Worm (Caenorhabditis elegans) whole organism, midembryonic: ENCODE results near the gene str-250.

Experiments
- T22C8.4 ChIP-seq: fragments of 200-800 bp; sonication (Bioruptor generic); IDR thresholded peaks from 2 replicates; pipeline ENCODE4 v1.3.6; 2022; ENCODE audit warnings: missing genetic modification characterization, missing compliant biosample characterization
- cog-1 ChIP-seq: sonication (generic microtip); optimal IDR thresholded peaks from 2 replicates; lab custom pipeline; 2016; ENCODE audit warnings: missing genetic modification characterization, missing compliant biosample characterization
- flt-1 ChIP-seq: fragments of 200-800 bp; sonication (Bioruptor generic); IDR thresholded peaks from 2 replicates; pipeline ENCODE4 v1.3.6; 2022; ENCODE audit warnings: missing genetic modification characterization, missing compliant biosample characterization
- klf-2 ChIP-seq: fragments of 200-800 bp; sonication (Bioruptor generic); conservative IDR thresholded peaks from 2 replicates; pipeline ENCODE4 v1.3.6; 2022; ENCODE audit warnings: missing genetic modification reagents, missing genetic modification characterization, missing compliant biosample characterization
- med-1 ChIP-seq: sonication (generic microtip); optimal IDR thresholded peaks from 2 replicates; lab custom pipeline; 2017; ENCODE audit warnings: missing genetic modification characterization, mild to moderate bottlenecking, missing compliant biosample characterization, antibody characterized with exemption, missing genetic modification reagents; ENCODE audit not compliant: insufficient read depth
- ref-1 ChIP-seq: fragments of 200-800 bp; sonication (Bioruptor generic); conservative IDR thresholded peaks from 2 replicates; pipeline ENCODE4 v1.3.6; 2022; ENCODE audit warnings: missing genetic modification reagents, missing genetic modification characterization, missing compliant biosample characterization
- tab-1 ChIP-seq: fragments of 200-800 bp; sonication (Bioruptor generic); IDR thresholded peaks from 2 replicates; pipeline ENCODE4 v1.3.6; 2022; ENCODE audit warnings: missing genetic modification characterization, missing compliant biosample characterization
- ztf-23 ChIP-seq: fragments of 200-800 bp; sonication (Bioruptor generic); IDR thresholded peaks from 2 replicates; pipeline ENCODE4 v1.3.6; 2022; ENCODE audit warnings: missing genetic modification reagents, missing genetic modification characterization, missing compliant biosample characterization
- ztf-29 ChIP-seq: fragments of 200-800 bp; sonication (Bioruptor generic); IDR thresholded peaks from 2 replicates; pipeline ENCODE4 v1.3.6; 2022; ENCODE audit warnings: missing genetic modification reagents, missing genetic modification characterization, missing compliant biosample characterization

The str-250 gene

ce11 chrV:13887358-13887757, 31.1 kb upstream of the str-250 start, which contains the start of gene srsx-19:
srsx-19 (plus strand) TSS chrV:13887658.
- TF ChIP-seq ref-1 (GFP tag; lab: Robert Waterston, UW) = no peak
- TF ChIP-seq T22C8.4 (GFP tag; lab: Robert Waterston, UW) = no peak
- no peak for TF ChIP-seq cog-1 (tag; lab: Kevin White, UChicago)
- no peak for TF ChIP-seq ztf-23 (GFP tag; lab: Robert Waterston, UW)
- no peak for TF ChIP-seq ztf-29
- TF ChIP-seq med-1 (GFP tag; lab: Kevin White, UChicago) = no peak
- no peak for TF ChIP-seq klf-2 (GFP tag; lab: Robert Waterston, UW)
- TF ChIP-seq tab-1 (GFP tag; lab: Robert Waterston, UW) = no peak
- TF ChIP-seq flt-1 (GFP tag; lab: Robert Waterston, UW) = no peak

DNA sequence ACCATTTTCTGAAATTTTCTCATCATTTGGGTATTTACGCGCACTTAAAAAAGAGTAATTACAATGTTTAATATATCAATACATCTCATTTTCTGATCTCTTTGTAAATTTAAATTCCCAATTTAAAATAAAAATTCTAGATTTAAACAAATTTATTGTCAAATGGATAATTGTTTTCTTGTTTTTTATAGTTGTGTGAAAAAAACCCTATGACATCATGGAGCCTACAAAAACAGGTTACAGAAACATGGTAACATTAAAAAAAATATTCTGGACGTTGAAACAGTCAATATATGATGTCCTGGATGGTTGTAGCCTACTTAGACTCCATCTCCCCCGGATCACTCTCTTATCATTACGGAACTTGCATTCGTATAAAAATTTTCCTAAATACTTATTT, 28.9 kb upstream of the str-250 start, which contains the start of gene spp-12:
Gene spp-12, plus strand, starts transcription at position 301 of the 400 bp plus-strand sequence.
- no peak for TF ChIP-seq ztf-23 (GFP tag; lab: Robert Waterston, UW)

DNA sequence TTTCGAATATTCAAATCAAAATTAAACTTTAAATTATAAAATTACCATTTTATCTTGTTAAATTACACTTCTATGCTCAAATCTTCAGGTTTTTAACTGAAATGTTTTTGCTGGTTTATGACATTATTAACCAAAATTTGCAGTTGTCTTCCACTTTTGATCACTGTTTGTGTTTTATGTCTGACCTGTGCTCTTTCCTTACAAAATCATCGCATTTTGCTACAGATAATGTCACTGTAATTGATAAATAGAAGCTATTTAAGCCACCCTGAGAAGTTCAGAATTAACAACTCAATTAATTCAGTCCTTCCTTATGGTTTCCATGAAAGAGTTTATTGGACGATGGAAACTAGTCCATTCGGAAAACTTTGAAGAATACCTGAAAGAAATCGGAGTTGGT, 28.0 kb upstream of the str-250 start, which contains the start of gene lbp-8:
Gene lbp-8, plus strand, starts transcription at position 301 of the 400 bp plus-strand sequence.
- TF ChIP-seq cog-1 (tag; lab: Kevin White, UChicago) (no peak), ref-1 (GFP tag; lab: Robert Waterston, UW) (no peak), ztf-23 (GFP tag; lab: Robert Waterston, UW) (no peak), klf-2 (GFP tag; lab: Robert Waterston, UW) (no peak), med-1 (GFP tag; lab: Kevin White, UChicago) (no peak), flt-1 (GFP tag; lab: Robert Waterston, UW) (no peak), ztf-29 (no peak), tab-1 (GFP tag; lab: Robert Waterston, UW) (no peak), T22C8.4 (GFP tag; lab: Robert Waterston, UW) (no peak)

DNA sequence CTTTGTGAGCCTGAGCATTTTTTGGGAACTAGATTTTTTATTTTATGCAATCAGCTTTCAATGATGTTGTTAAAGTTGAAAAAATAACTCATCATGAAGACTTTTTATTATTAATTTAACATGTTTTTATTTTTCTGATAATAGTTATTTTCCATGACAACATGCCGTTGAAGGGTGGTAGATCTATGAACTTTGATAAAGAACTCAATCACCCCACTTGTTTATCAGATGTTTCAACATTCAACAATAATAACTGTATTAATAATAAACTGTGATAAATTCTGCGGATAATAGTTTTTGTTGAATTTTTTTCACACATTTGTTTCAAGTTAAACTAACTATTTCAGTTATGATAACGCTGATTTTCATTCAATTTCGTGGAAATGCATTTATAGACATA, 27.0 kb upstream of the str-250 start:
- TF ChIP-seq med-1 (GFP tag; lab: Kevin White, UChicago) (no peak), ztf-23 (GFP tag; lab: Robert Waterston, UW) (no peak), tab-1 (GFP tag; lab: Robert Waterston, UW) (no peak), klf-2 (GFP tag; lab: Robert Waterston, UW) (no peak), cog-1 (tag; lab: Kevin White, UChicago) (no peak), T22C8.4 (GFP tag; lab: Robert Waterston, UW) (no peak), ref-1 (GFP tag; lab: Robert Waterston, UW) (no peak), ztf-29 (no peak), flt-1 (GFP tag; lab: Robert Waterston, UW) (no peak)

ce11 chrV:13892457-13893375, 25.7 kb upstream of the str-250 start, which contains the start of gene sptl-3:
sptl-3 (plus strand) TSS chrV:13893325.
- TF ChIP-seq ztf-23 (GFP tag; lab: Robert Waterston, UW) = no peak
- TF ChIP-seq med-1 (GFP tag; lab: Kevin White, UChicago) = no peak
- no peak for TF ChIP-seq flt-1 (GFP tag; lab: Robert Waterston, UW)
- TF ChIP-seq cog-1 (tag; lab: Kevin White, UChicago) = no peak
- TF ChIP-seq tab-1 (GFP tag; lab: Robert Waterston, UW) = no peak
- no peak for TF ChIP-seq ref-1 (GFP tag; lab: Robert Waterston, UW)
- TF ChIP-seq ztf-29 = no peak
- TF ChIP-seq T22C8.4 (GFP tag; lab: Robert Waterston, UW) = no peak
- TF ChIP-seq klf-2 (GFP tag; lab: Robert Waterston, UW) = no peak

DNA sequence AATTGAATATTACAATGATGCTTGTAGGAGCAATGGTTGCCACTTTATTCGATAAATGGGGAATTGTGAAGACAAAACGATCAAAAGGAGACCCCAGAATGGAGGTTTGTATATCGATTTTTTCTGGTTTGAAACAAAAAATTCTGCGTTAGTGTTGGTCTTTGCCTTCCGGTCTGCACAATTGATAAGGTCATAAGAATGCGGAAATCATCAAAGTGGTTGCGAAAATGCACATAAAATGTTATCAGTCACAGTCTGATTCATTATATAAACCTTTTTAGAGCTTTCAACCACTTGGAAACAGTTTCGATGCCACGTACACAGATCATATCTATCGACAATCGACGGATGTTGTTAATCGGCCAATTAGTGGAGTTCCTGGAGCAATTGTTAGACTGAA, 24.9 kb upstream of the str-250 start:
- TF ChIP-seq ztf-29 = no peak
- no peak for TF ChIP-seq med-1 (GFP tag; lab: Kevin White, UChicago)
- no peak for TF ChIP-seq T22C8.4 (GFP tag; lab: Robert Waterston, UW)
- no peak for TF ChIP-seq ref-1 (GFP tag; lab: Robert Waterston, UW)
- TF ChIP-seq ztf-23 (GFP tag; lab: Robert Waterston, UW) = no peak
- TF ChIP-seq flt-1 (GFP tag; lab: Robert Waterston, UW) = no peak
- TF ChIP-seq cog-1 (tag; lab: Kevin White, UChicago) = no peak
- TF ChIP-seq klf-2 (GFP tag; lab: Robert Waterston, UW) = no peak
- TF ChIP-seq tab-1 (GFP tag; lab: Robert Waterston, UW) = no peak

ce11 chrV:13898356-13898755, 20.1 kb upstream of the str-250 start, which contains the start of gene cyp-35C1:
cyp-35C1 (minus strand) TSS chrV:13898487.
- no peak for TF ChIP-seq ztf-29
- TF ChIP-seq ref-1 (GFP tag; lab: Robert Waterston, UW) = no peak
- no peak for TF ChIP-seq klf-2 (GFP tag; lab: Robert Waterston, UW)
- no peak for TF ChIP-seq cog-1 (tag; lab: Kevin White, UChicago)
- TF ChIP-seq flt-1 (GFP tag; lab: Robert Waterston, UW) = no peak
- TF ChIP-seq T22C8.4 (GFP tag; lab: Robert Waterston, UW) = no peak
- no peak for TF ChIP-seq tab-1 (GFP tag; lab: Robert Waterston, UW)
- TF ChIP-seq ztf-23 (GFP tag; lab: Robert Waterston, UW) = no peak
- TF ChIP-seq med-1 (GFP tag; lab: Kevin White, UChicago) = no peak

- no peak for TF ChIP-seq ztf-23 (GFP tag; lab: Robert Waterston, UW)
Measured at ce11 chrV:13899213-13899612, 19.2 kb upstream of the str-250 start, which contains the start of gene oac-3. oac-3 (plus strand) TSS chrV:13899513.

ce11 chrV:13902495-13902894, 15.9 kb upstream of the str-250 start, which contains the start of gene C06B3.1:
C06B3.1 (plus strand) TSS chrV:13902795.
- no peak for TF ChIP-seq T22C8.4 (GFP tag; lab: Robert Waterston, UW)
- no peak for TF ChIP-seq ztf-23 (GFP tag; lab: Robert Waterston, UW)
- no peak for TF ChIP-seq cog-1 (tag; lab: Kevin White, UChicago)
- no peak for TF ChIP-seq med-1 (GFP tag; lab: Kevin White, UChicago)
- TF ChIP-seq ztf-29 = no peak
- TF ChIP-seq ref-1 (GFP tag; lab: Robert Waterston, UW) = no peak
- no peak for TF ChIP-seq flt-1 (GFP tag; lab: Robert Waterston, UW)
- no peak for TF ChIP-seq klf-2 (GFP tag; lab: Robert Waterston, UW)
- TF ChIP-seq tab-1 (GFP tag; lab: Robert Waterston, UW) = no peak
